Worm (Caenorhabditis elegans) whole organism, L4 larva: ENCODE data around the gene taf-13.

Experiments used
- dmd-9 ChIP-seq: fragments of 200-800 bp; sonication (Bioruptor generic); IDR thresholded peaks from 2 replicates; pipeline ENCODE4 v1.3.6; 2022; ENCODE audit warnings: missing genetic modification reagents, missing genetic modification characterization, missing compliant biosample characterization
- snpc-4 ChIP-seq: fragments of 150-350 bp; optimal IDR thresholded peaks from 2 replicates; lab custom pipeline; 2014; ENCODE audit warnings: missing biosample characterization, missing genetic modification characterization
- zag-1 ChIP-seq: fragments of 150-350 bp; optimal IDR thresholded peaks from 2 replicates; lab custom pipeline; 2014; ENCODE audit warnings: missing biosample characterization, missing genetic modification characterization

- TF ChIP-seq zag-1 (tag; lab: Kevin White, UChicago) = no peak
- no peak for TF ChIP-seq dmd-9
- no peak for TF ChIP-seq snpc-4 (tag; lab: Kevin White, UChicago)
These were observed 17.7 kb downstream of the taf-13 start, which contains the start of gene crn-3 for ce11 chrII:10587742-10588141.
